Worm (Caenorhabditis elegans) whole organism, L1 larva: ENCODE data around the gene F54B3.4.

Source experiments
- C04F5.9 ChIP-seq: sonication (generic microtip); optimal IDR thresholded peaks from 2 replicates; lab custom pipeline; 2016; ENCODE audit warnings: missing genetic modification characterization, missing compliant biosample characterization
- C16A3.4 ChIP-seq: fragments of 150-350 bp; optimal IDR thresholded peaks from 2 replicates; lab custom pipeline; 2014; ENCODE audit warnings: missing biosample characterization, missing genetic modification characterization
- C34B4.2 ChIP-seq: sonication (generic microtip); optimal IDR thresholded peaks from 2 replicates; lab custom pipeline; 2017; ENCODE audit warnings: mild to moderate bottlenecking, missing genetic modification characterization, missing compliant biosample characterization
- Y116A8C.19 ChIP-seq: sonication (generic microtip); optimal IDR thresholded peaks from 2 replicates; lab custom pipeline; 2016; ENCODE audit warnings: missing compliant biosample characterization, missing genetic modification characterization, borderline replicate concordance
- aha-1 ChIP-seq: fragments of 150-350 bp; optimal IDR thresholded peaks from 2 replicates; lab custom pipeline; 2014; ENCODE audit warnings: missing biosample characterization, missing genetic modification characterization
- aly-2 ChIP-seq: fragments of 150-350 bp; optimal IDR thresholded peaks from 2 replicates; lab custom pipeline; 2014; ENCODE audit warnings: missing biosample characterization, missing genetic modification characterization
- ama-1 ChIP-seq: fragments of 150-350 bp; optimal IDR thresholded peaks from 2 replicates; lab custom pipeline; 2014
- ceh-8 ChIP-seq: fragments of 200-800 bp; sonication (Bioruptor generic); optimal IDR thresholded peaks from 2 replicates; lab custom pipeline; 2018; ENCODE audit warnings: mild to moderate bottlenecking, missing genetic modification characterization, moderate library complexity, missing compliant biosample characterization
- ceh-82 ChIP-seq, 3 experiments: fragments of 150-350 bp in 1 of 3; sonication (generic microtip) in 2 of 3; optimal IDR thresholded peaks; 2 replicates each; lab custom pipeline; 2014 to 2017; ENCODE audit warnings: missing biosample characterization in 3 of 3, missing genetic modification characterization in 3 of 3
- ceh-90 ChIP-seq: sonication (generic microtip); optimal IDR thresholded peaks from 2 replicates; lab custom pipeline; 2016; ENCODE audit warnings: missing genetic modification characterization, missing compliant biosample characterization
- ces-1 ChIP-seq: fragments of 150-350 bp; optimal IDR thresholded peaks from 2 replicates; lab custom pipeline; 2014; ENCODE audit warnings: missing biosample characterization, missing genetic modification reagents, missing genetic modification characterization
- dpl-1 ChIP-seq, 3 experiments: fragments of 150-350 bp in 2 of 3; sonication (generic microtip) in 1 of 3; optimal IDR thresholded peaks; 2 replicates each; lab custom pipeline; 2014 to 2017; ENCODE audit warnings: missing biosample characterization in 3 of 3, missing genetic modification characterization in 3 of 3, missing genetic modification reagents in 3 of 3
- dsc-1 ChIP-seq: sonication (generic microtip); optimal IDR thresholded peaks from 2 replicates; lab custom pipeline; 2016; ENCODE audit warnings: mild to moderate bottlenecking, missing genetic modification characterization, missing compliant biosample characterization
- efl-1 ChIP-seq, 4 experiments: fragments of 150-350 bp; optimal IDR thresholded peaks in 3 of 4; peaks in 1 of 4; 1 replicate in 1 of 4; 2 replicates in 3 of 4; lab custom pipeline; 2014; ENCODE audit warnings: missing biosample characterization in 2 of 4, missing genetic modification characterization in 2 of 4, missing genetic modification reagents in 2 of 4
- efl-3 ChIP-seq: fragments of 200-800 bp; sonication (Bioruptor generic); optimal IDR thresholded peaks from 2 replicates; lab custom pipeline; 2018; ENCODE audit warnings: mild to moderate bottlenecking, missing genetic modification characterization, missing compliant biosample characterization
- egl-13 ChIP-seq: sonication (generic microtip); optimal IDR thresholded peaks from 2 replicates; lab custom pipeline; 2016; ENCODE audit warnings: missing genotype, missing genetic modification reagents, missing genetic modification characterization, missing compliant biosample characterization
- egl-27 ChIP-seq, 2 experiments: fragments of 150-350 bp in 1 of 2; sonication (generic microtip); optimal IDR thresholded peaks; 3 replicates each; lab custom pipeline; 2017 to 2018; ENCODE audit warnings: missing biosample characterization in 2 of 2, missing genetic modification characterization in 2 of 2, missing genetic modification reagents in 2 of 2
- elt-2 ChIP-seq: sonication (generic microtip); optimal IDR thresholded peaks from 2 replicates; lab custom pipeline; 2016; ENCODE audit warnings: missing genetic modification characterization, mild to moderate bottlenecking, inconsistent platforms, missing compliant biosample characterization, missing genetic modification reagents
- elt-3 ChIP-seq, 6 experiments: fragments of 150-350 bp in 1 of 6; sonication (generic microtip); optimal IDR thresholded peaks; 2 replicates each; lab custom pipeline; 2017 to 2018; ENCODE audit warnings: missing biosample characterization in 6 of 6, missing genetic modification characterization in 6 of 6, inconsistent platforms in 1 of 6
- fkh-4 ChIP-seq: sonication (generic microtip); optimal IDR thresholded peaks from 2 replicates; lab custom pipeline; 2016; ENCODE audit warnings: missing compliant biosample characterization, missing genetic modification characterization, borderline replicate concordance
- fkh-8 ChIP-seq: sonication (generic microtip); optimal IDR thresholded peaks from 2 replicates; lab custom pipeline; 2016; ENCODE audit warnings: mild to moderate bottlenecking, missing genetic modification characterization, missing compliant biosample characterization
- fos-1 ChIP-seq: fragments of 150-350 bp; optimal IDR thresholded peaks from 2 replicates; lab custom pipeline; 2014; ENCODE audit warnings: missing biosample characterization, missing genetic modification characterization
- grh-1 ChIP-seq: fragments of 200-800 bp; sonication (Bioruptor generic); IDR thresholded peaks from 2 replicates; pipeline ENCODE4 v1.3.6; 2022; ENCODE audit warnings: missing genetic modification reagents, missing genetic modification characterization, missing compliant biosample characterization
- irx-1 ChIP-seq: sonication (generic microtip); optimal IDR thresholded peaks from 2 replicates; lab custom pipeline; 2016; ENCODE audit warnings: missing genetic modification characterization, missing compliant biosample characterization
- lin-13 ChIP-seq: fragments of 150-350 bp; optimal IDR thresholded peaks from 2 replicates; lab custom pipeline; 2014; ENCODE audit warnings: missing biosample characterization, missing genetic modification reagents, missing genetic modification characterization
- lin-14 ChIP-seq: fragments of 200-800 bp; sonication (Bioruptor generic); optimal IDR thresholded peaks from 2 replicates; lab custom pipeline; 2018; ENCODE audit warnings: mild to moderate bottlenecking, missing genetic modification characterization, moderate library complexity, missing compliant biosample characterization
- lin-35 ChIP-seq, 2 experiments: fragments of 150-350 bp; optimal IDR thresholded peaks; 2 replicates each; lab custom pipeline; 2014; ENCODE audit warnings: missing biosample characterization in 2 of 2, missing genetic modification characterization in 2 of 2, missing genetic modification reagents in 2 of 2
- lir-3 ChIP-seq: sonication (generic microtip); optimal IDR thresholded peaks from 2 replicates; lab custom pipeline; 2016; ENCODE audit warnings: mild to moderate bottlenecking, missing genetic modification characterization, moderate library complexity, missing compliant biosample characterization; ENCODE audit not compliant: poor library complexity
- lsy-2 ChIP-seq, 2 experiments: fragments of 150-350 bp; optimal IDR thresholded peaks; 2 replicates each; lab custom pipeline; 2014; ENCODE audit warnings: missing biosample characterization in 2 of 2, missing genetic modification characterization in 2 of 2
- mab-9 ChIP-seq: fragments of 200-800 bp; sonication (Bioruptor generic); IDR thresholded peaks from 2 replicates; pipeline ENCODE4 v1.3.6; 2022; ENCODE audit warnings: missing genetic modification reagents, missing genetic modification characterization, missing compliant biosample characterization
- mef-2 ChIP-seq: fragments of 150-350 bp; optimal IDR thresholded peaks from 2 replicates; lab custom pipeline; 2014; ENCODE audit warnings: missing biosample characterization, missing genetic modification characterization
- nhr-11 ChIP-seq: fragments of 150-350 bp; optimal IDR thresholded peaks from 2 replicates; lab custom pipeline; 2014; ENCODE audit warnings: missing biosample characterization, missing genetic modification characterization
- nhr-19 ChIP-seq: fragments of 200-800 bp; sonication (Bioruptor generic); conservative IDR thresholded peaks from 2 replicates; pipeline ENCODE4 v1.3.6; 2022; ENCODE audit warnings: missing genetic modification characterization, missing compliant biosample characterization
- nhr-20 ChIP-seq: sonication (generic microtip); optimal IDR thresholded peaks from 2 replicates; lab custom pipeline; 2016; ENCODE audit warnings: mild to moderate bottlenecking, missing genetic modification characterization, missing compliant biosample characterization
- nhr-28 ChIP-seq: fragments of 150-350 bp; optimal IDR thresholded peaks from 2 replicates; lab custom pipeline; 2014; ENCODE audit warnings: missing biosample characterization, missing genetic modification characterization
- nhr-90 ChIP-seq: sonication (generic microtip); optimal IDR thresholded peaks from 2 replicates; lab custom pipeline; 2016; ENCODE audit warnings: mild to moderate bottlenecking, missing genetic modification characterization, missing compliant biosample characterization; ENCODE audit not compliant: poor library complexity
- pax-3 ChIP-seq: fragments of 200-800 bp; sonication (Bioruptor generic); optimal IDR thresholded peaks from 2 replicates; lab custom pipeline; 2018; ENCODE audit warnings: mild to moderate bottlenecking, missing genetic modification characterization, moderate library complexity, missing compliant biosample characterization
- skn-1 ChIP-seq: fragments of 150-350 bp; optimal IDR thresholded peaks from 2 replicates; lab custom pipeline; 2014; ENCODE audit warnings: missing biosample characterization, missing genetic modification characterization
- snpc-4 ChIP-seq: fragments of 150-350 bp; optimal IDR thresholded peaks from 2 replicates; lab custom pipeline; 2014; ENCODE audit warnings: missing biosample characterization, missing genetic modification characterization
- snu-23 ChIP-seq: sonication (generic microtip); optimal IDR thresholded peaks from 2 replicates; lab custom pipeline; 2016; ENCODE audit warnings: missing genetic modification characterization, missing compliant biosample characterization
- sox-4 ChIP-seq: sonication (generic microtip); optimal IDR thresholded peaks from 2 replicates; lab custom pipeline; 2016; ENCODE audit warnings: missing genetic modification characterization, missing compliant biosample characterization
- swsn-7 ChIP-seq: sonication (generic microtip); optimal IDR thresholded peaks from 2 replicates; lab custom pipeline; 2016; ENCODE audit warnings: missing genetic modification characterization, missing compliant biosample characterization
- tbx-2 ChIP-seq: sonication (generic microtip); optimal IDR thresholded peaks from 2 replicates; lab custom pipeline; 2016; ENCODE audit warnings: missing genetic modification characterization, missing compliant biosample characterization
- tlp-1 ChIP-seq: fragments of 150-350 bp; optimal IDR thresholded peaks from 2 replicates; lab custom pipeline; 2014; ENCODE audit warnings: missing biosample characterization, missing genetic modification characterization
- unc-130 ChIP-seq: fragments of 150-350 bp; optimal IDR thresholded peaks from 2 replicates; lab custom pipeline; 2017; ENCODE audit warnings: missing biosample characterization, missing genetic modification characterization, inconsistent platforms
- unc-62 ChIP-seq: fragments of 150-350 bp; optimal IDR thresholded peaks from 2 replicates; lab custom pipeline; 2014; ENCODE audit warnings: missing biosample characterization, missing genetic modification reagents, missing genetic modification characterization
- unc-86 ChIP-seq: sonication (generic microtip); optimal IDR thresholded peaks from 2 replicates; lab custom pipeline; 2016; ENCODE audit warnings: missing genetic modification characterization, missing compliant biosample characterization
- vab-15 ChIP-seq: sonication (generic microtip); optimal IDR thresholded peaks from 2 replicates; lab custom pipeline; 2017; ENCODE audit warnings: missing genotype, mild to moderate bottlenecking, missing genetic modification characterization, missing compliant biosample characterization
- zip-4 ChIP-seq: fragments of 200-800 bp; sonication (Bioruptor generic); optimal IDR thresholded peaks from 2 replicates; lab custom pipeline; 2018; ENCODE audit warnings: mild to moderate bottlenecking, missing genetic modification characterization, moderate library complexity, missing compliant biosample characterization
- ztf-4 ChIP-seq: fragments of 150-350 bp; optimal IDR thresholded peaks from 2 replicates; lab custom pipeline; 2014; ENCODE audit warnings: missing biosample characterization, missing genetic modification characterization

The F54B3.4 gene

DNA sequence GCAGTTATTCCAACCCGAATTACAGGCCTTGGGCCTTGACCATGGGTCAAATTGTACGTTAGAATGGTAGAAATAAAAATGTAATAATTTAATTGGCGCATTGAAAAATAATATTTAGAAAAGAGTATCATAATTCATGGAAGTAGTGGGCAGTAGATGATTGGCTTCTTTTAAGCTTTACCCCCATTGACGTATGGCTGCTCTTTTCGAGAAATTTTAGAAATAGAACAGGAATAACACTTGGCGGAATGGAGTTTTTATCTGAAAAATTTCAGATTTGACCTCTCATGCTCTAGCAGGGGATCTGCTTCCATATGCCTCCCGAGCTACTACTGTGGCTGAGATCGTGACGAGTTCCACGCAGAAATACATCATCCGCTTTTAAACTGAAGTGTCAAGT, 37.7 kb upstream of the F54B3.4 start, which contains the start of gene gcy-4:
TSS of gene gcy-4 (minus strand) at position 101 of the 400 bp plus-strand sequence.
- no peak for TF ChIP-seq fos-1 (tag; lab: Kevin White, UChicago)

DNA sequence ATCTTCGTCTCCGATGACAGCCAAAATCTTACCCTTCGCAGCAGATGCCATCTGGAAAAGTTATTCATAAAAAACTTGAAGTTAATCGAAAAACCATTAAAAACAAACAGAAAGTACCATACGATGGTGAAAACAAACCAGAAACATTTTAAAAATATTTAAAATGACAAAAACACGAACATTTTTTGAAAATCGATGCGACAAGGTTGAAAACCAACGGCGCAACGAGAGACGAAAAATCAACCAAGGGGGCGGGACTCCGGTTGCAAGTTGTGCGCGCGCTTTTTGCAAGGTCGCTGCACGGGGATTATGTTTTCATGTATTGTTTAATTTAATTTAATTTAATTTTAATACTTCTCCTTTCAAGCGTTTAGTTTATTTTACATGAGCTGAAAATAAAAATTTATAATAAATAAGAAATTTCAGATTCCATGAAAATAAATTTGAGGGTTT, 32.7 kb upstream of the F54B3.4 start, which contains the start of gene vha-9:
TSS of gene vha-9 (minus strand) at position 51 of the 453 bp plus-strand sequence.
- peak; percentile 58 to 77 for TF ChIP-seq efl-1 (optimal IDR thresholded peaks at IDR 0.05; lab: Kevin White, UChicago)
- peak; percentile 71 to 97 for TF ChIP-seq efl-1 (GFP tag; optimal IDR thresholded peaks at IDR 0.05 in 1 of 2; lab: Kevin White, UChicago)
- TF ChIP-seq fkh-8: peak; percentile 45
- peak; percentile 26 for TF ChIP-seq ztf-4 (tag; lab: Kevin White, UChicago)
- TF ChIP-seq ama-1: no peak
- no peak for TF ChIP-seq pax-3 (tag; lab: Kevin White, UChicago)
- TF ChIP-seq lin-35 (GFP tag; optimal IDR thresholded peaks at IDR 0.05; lab: Kevin White, UChicago): peak; percentile 55 to 62
- no peak for TF ChIP-seq nhr-28
- TF ChIP-seq swsn-7: peak; percentile 74
- TF ChIP-seq Y116A8C.19 (tag; lab: Kevin White, UChicago): no peak
- peak; percentile 81 for TF ChIP-seq nhr-90 (tag; lab: Kevin White, UChicago)
- TF ChIP-seq snu-23: peak; percentile 82
- no peak for TF ChIP-seq nhr-11
- TF ChIP-seq mef-2 (tag; lab: Kevin White, UChicago): no peak
- TF ChIP-seq C16A3.4 (tag; lab: Kevin White, UChicago): peak; percentile 66
- peak; percentile 37 for TF ChIP-seq snpc-4 (tag; lab: Kevin White, UChicago)
- no peak for TF ChIP-seq aly-2 (tag; lab: Kevin White, UChicago)
- no peak for TF ChIP-seq vab-15 (tag; lab: Kevin White, UChicago)
- peak; percentile 14 for TF ChIP-seq C04F5.9 (tag; lab: Kevin White, UChicago)
- TF ChIP-seq nhr-19 (GFP tag; lab: Robert Waterston, UW): peak; percentile 57
- TF ChIP-seq unc-62 (GFP tag; lab: Kevin White, UChicago): no peak
- peak; percentile 51 for TF ChIP-seq grh-1 (GFP tag; lab: Robert Waterston, UW)
- no peak for TF ChIP-seq efl-3 (GFP tag; lab: Kevin White, UChicago)
- TF ChIP-seq skn-1: peak; percentile 71
- TF ChIP-seq egl-13 (tag; lab: Kevin White, UChicago): peak; percentile 4
- peak; percentile 44 to 63 (median 61) for TF ChIP-seq ceh-82 (tag; optimal IDR thresholded peaks at IDR 0.05; lab: Kevin White, UChicago)
- no peak for TF ChIP-seq mab-9 (GFP tag; lab: Robert Waterston, UW)
- TF ChIP-seq lir-3 (tag; lab: Kevin White, UChicago): peak; percentile 31
- TF ChIP-seq lsy-2 (tag; optimal IDR thresholded peaks at IDR 0.05; lab: Kevin White, UChicago): peak; percentile 61 to 78
- TF ChIP-seq ceh-90 (tag; lab: Kevin White, UChicago): no peak
- peak; percentile 13 for TF ChIP-seq sox-4 (tag; lab: Kevin White, UChicago)
- peak in 1 of 6 experiments; percentile 37 for TF ChIP-seq elt-3 (tag; optimal IDR thresholded peaks at IDR 0.05; lab: Kevin White, UChicago)
- TF ChIP-seq fkh-4 (tag; lab: Kevin White, UChicago): no peak
- peak; percentile 13 for TF ChIP-seq irx-1 (tag; lab: Kevin White, UChicago)
- TF ChIP-seq nhr-20 (tag; lab: Kevin White, UChicago): peak; percentile 72
- TF ChIP-seq C34B4.2 (tag; lab: Kevin White, UChicago): no peak
- no peak for TF ChIP-seq aha-1
- no peak for TF ChIP-seq elt-2 (tag; lab: Kevin White, UChicago)
- no peak for TF ChIP-seq egl-27 (tag; optimal IDR thresholded peaks at IDR 0.05; lab: Kevin White, UChicago)
- no peak for TF ChIP-seq tlp-1 (tag; lab: Kevin White, UChicago)
- TF ChIP-seq zip-4: no peak
- peak; percentile 70 for TF ChIP-seq dsc-1 (tag; lab: Kevin White, UChicago)
- peak; percentile 57 for TF ChIP-seq unc-86 (tag; lab: Kevin White, UChicago)
- peak; percentile 34 for TF ChIP-seq ces-1 (GFP tag; lab: Kevin White, UChicago)
- TF ChIP-seq unc-130 (tag; lab: Kevin White, UChicago): peak; percentile 78
- peak; percentile 81 for TF ChIP-seq lin-14 (GFP tag; lab: Kevin White, UChicago)
- peak; percentile 27 for TF ChIP-seq ceh-8 (GFP tag; lab: Kevin White, UChicago)
- TF ChIP-seq tbx-2 (tag; lab: Kevin White, UChicago): peak; percentile 76
- peak; percentile 41 for TF ChIP-seq lin-13 (GFP tag; lab: Kevin White, UChicago)
- peak; percentile 35 to 72 (median 66) for TF ChIP-seq dpl-1 (GFP tag; optimal IDR thresholded peaks at IDR 0.05; lab: Kevin White, UChicago)
